Fruit fly (Drosophila melanogaster): ENCODE data around the gene Hsc70-4.

The Hsc70-4 gene

DNA sequence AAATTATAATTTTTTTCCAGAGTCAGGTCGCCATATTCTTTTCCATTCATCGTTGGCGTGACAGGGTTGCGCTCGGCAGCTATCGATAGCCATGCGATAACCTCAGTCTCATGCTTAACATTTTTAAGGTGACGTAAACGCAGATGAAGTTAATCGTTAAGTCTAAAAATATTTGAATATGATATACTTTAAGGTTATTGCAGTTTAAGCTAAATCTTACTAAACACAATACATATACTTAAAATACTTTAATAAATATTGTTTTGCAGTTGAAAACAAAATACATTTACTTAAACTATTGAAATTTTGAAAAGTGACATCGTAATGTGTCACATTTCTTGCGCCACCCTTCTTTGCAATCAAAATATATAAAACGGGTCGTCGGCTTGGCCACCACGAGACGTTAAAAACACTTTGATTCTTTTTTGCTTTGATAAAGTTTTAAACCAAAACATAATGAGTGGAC, 32.7 kb downstream of the Hsc70-4 start, which contains the start of the genes Cp190 and CG4338 (continued):
- peak; percentile 99 for TF ChIP-seq CG9727 (GFP tag; optimal IDR thresholded peaks at IDR 0.05)
- TF ChIP-seq aop (GFP tag; IDR thresholded peaks at IDR 0.05), result no peak
- TF ChIP-seq CG8765 (GFP tag; IDR thresholded peaks at IDR 0.05), result peak; percentile 89
- TF ChIP-seq CG6654 (GFP tag; optimal IDR thresholded peaks at IDR 0.05), result peak; percentile 88
- TF ChIP-seq CG7745 (tag; optimal IDR thresholded peaks at IDR 0.05), result peak; percentile 80
- peak; percentile 51; the same call in 1 of the 3 replicates for TF ChIP-seq sr (GFP tag; IDR thresholded peaks at IDR 0.05)
- peak; percentile 93 for TF ChIP-seq Hmx (GFP tag; optimal IDR thresholded peaks at IDR 0.05)
- peak; percentile 94 for TF ChIP-seq Mrtf (GFP tag; IDR thresholded peaks at IDR 0.05)
- no peak for TF ChIP-seq D (optimal IDR thresholded peaks at IDR 0.05)
- peak; percentile 96 for TF ChIP-seq D (GFP tag; optimal IDR thresholded peaks at IDR 0.05)
- TF ChIP-seq Asciz (GFP tag; optimal IDR thresholded peaks at IDR 0.05), result peak; percentile 96
- TF ChIP-seq gfzf (GFP tag; optimal IDR thresholded peaks at IDR 0.05), result peak; percentile 43
- no peak for TF ChIP-seq Hr39 (optimal IDR thresholded peaks at IDR 0.05)
- TF ChIP-seq CG12299 (tag; optimal IDR thresholded peaks at IDR 0.05), result peak; percentile 99
- peak; percentile 98 for TF ChIP-seq Dbx (GFP tag; IDR thresholded peaks at IDR 0.05)
- TF ChIP-seq lilli (GFP tag; optimal IDR thresholded peaks at IDR 0.05), result peak; percentile 98
- TF ChIP-seq schlank (tag; optimal IDR thresholded peaks at IDR 0.05), result peak; percentile 93
- peak; percentile 96 for TF ChIP-seq ara (GFP tag; IDR thresholded peaks at IDR 0.05)
- TF ChIP-seq Hand (GFP tag; optimal IDR thresholded peaks at IDR 0.05), result peak; percentile 95
- TF ChIP-seq Fer3 (tag; optimal IDR thresholded peaks at IDR 0.05), result peak; percentile 99
- TF ChIP-seq CG12219 (GFP tag; optimal IDR thresholded peaks at IDR 0.05), result peak; percentile 97
- peak; percentile 90 for TF ChIP-seq dan (GFP tag; IDR thresholded peaks at IDR 0.05)
- peak; percentile 93 for TF ChIP-seq CG12071 (GFP tag; optimal IDR thresholded peaks at IDR 0.05)
- TF ChIP-seq E2f1 (GFP tag; IDR thresholded peaks at IDR 0.05), result peak; percentile 96
- TF ChIP-seq cwo (GFP tag; optimal IDR thresholded peaks at IDR 0.05), result peak; percentile 95
- TF ChIP-seq Kr (GFP tag; optimal IDR thresholded peaks at IDR 0.05), result peak; percentile 19
- peak; percentile 98 for TF ChIP-seq CG3847 (GFP tag; IDR thresholded peaks at IDR 0.05)
- peak; percentile 94 to 95 for TF ChIP-seq Pdp1 (GFP tag; optimal IDR thresholded peaks at IDR 0.05)
- TF ChIP-seq lbe (GFP tag; optimal IDR thresholded peaks at IDR 0.05), result peak; percentile 95
- no peak for TF ChIP-seq tio (GFP tag; optimal IDR thresholded peaks at IDR 0.05)
- peak; percentile 76 for TF ChIP-seq Scr (GFP tag; IDR thresholded peaks at IDR 0.05; ENCODE audit: partially characterized antibody)
- peak; percentile 96 for TF ChIP-seq CG7271 (tag; optimal IDR thresholded peaks at IDR 0.05)
- TF ChIP-seq kay (GFP tag; optimal IDR thresholded peaks at IDR 0.05), result peak; percentile 95
- no peak for TF ChIP-seq usp (GFP tag; optimal IDR thresholded peaks at IDR 0.05)
- TF ChIP-seq grau (tag; optimal IDR thresholded peaks at IDR 0.05), result peak; percentile 98
- peak; percentile 98 for TF ChIP-seq gsb-n (tag; optimal IDR thresholded peaks at IDR 0.05)
- peak; percentile 98 for TF ChIP-seq CrebB (tag; optimal IDR thresholded peaks at IDR 0.05)
- TF ChIP-seq tgo (GFP tag; IDR thresholded peaks at IDR 0.05), result peak; percentile 97
- peak; percentile 98 for TF ChIP-seq CG4617 (GFP tag; optimal IDR thresholded peaks at IDR 0.05; ENCODE audit: borderline replicate concordance)
- peak; percentile 88 for TF ChIP-seq NC2β (GFP tag; optimal IDR thresholded peaks at IDR 0.05)
- TF ChIP-seq CG10147 (GFP tag; optimal IDR thresholded peaks at IDR 0.05), result peak; percentile 98
- TF ChIP-seq CG15269 (tag; optimal IDR thresholded peaks at IDR 0.05), result peak; percentile 99
- TF ChIP-seq Meics (GFP tag; optimal IDR thresholded peaks at IDR 0.05), result peak; percentile 98
- peak; percentile 94 for TF ChIP-seq Ada2b (GFP tag; IDR thresholded peaks at IDR 0.05)
- TF ChIP-seq zfh2 (GFP tag; optimal IDR thresholded peaks at IDR 0.05), result peak; percentile 92
- no peak for TF ChIP-seq CG8478 (optimal IDR thresholded peaks at IDR 0.05)
- peak; percentile 98 for TF ChIP-seq CG1602 (GFP tag; optimal IDR thresholded peaks at IDR 0.05)
- TF ChIP-seq CG31441 (GFP tag; IDR thresholded peaks at IDR 0.05), result peak; percentile 99
- peak; percentile 68; the same call in 2 of the 3 replicates for TF ChIP-seq CG7963 (GFP tag; IDR thresholded peaks at IDR 0.05; ENCODE audit: partially characterized antibody)
- TF ChIP-seq CG32767 (GFP tag; IDR thresholded peaks at IDR 0.05), result peak; percentile 96
- TF ChIP-seq GATAe (GFP tag; conservative IDR thresholded peaks at IDR 0.05), result peak; percentile 80
- TF ChIP-seq CG30020 (tag; optimal IDR thresholded peaks at IDR 0.05), result peak; percentile 93
